Fruit fly (Drosophila melanogaster): ENCODE measurements around the gene CG9386.

CG9386 gene

DNA sequence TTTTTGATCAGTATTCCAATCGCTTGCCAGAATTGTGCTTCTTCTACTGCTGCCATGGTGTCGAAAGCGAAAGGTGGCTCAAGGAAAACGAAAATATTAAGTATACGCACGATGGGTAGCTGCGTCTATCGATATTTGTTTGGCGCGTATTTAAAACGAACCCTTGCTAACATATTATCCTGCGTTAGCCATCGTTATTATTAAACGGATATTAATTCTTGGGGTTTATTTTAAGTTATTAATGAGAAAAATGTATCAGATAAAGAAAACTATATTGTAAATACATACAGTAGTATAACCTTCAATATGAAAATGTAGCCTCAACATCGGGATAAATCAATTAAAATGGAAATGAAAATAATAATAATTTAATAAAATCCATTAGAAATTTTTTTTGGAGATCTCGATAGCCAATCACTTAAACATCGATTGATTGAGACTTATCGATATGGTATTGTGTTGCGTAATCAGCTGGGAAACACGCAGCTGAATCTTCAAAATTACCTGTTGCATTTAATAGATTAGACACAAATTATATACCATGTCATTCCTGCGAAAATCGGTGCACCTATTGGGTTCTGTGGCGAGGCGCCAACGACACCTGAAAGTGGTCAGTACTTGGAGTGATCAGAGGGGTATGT, at the start of gene CG9386, which contains the start of gene BckdhA:
Gene CG9386 (minus strand): TSS at position 75 of the 641 bp plus-strand sequence.
Gene BckdhA (plus strand): TSS at position 452 of the 641 bp plus-strand sequence.
- TF ChIP-seq psq (optimal IDR thresholded peaks at IDR 0.05) (no peak), ttk (optimal IDR thresholded peaks at IDR 0.05) (no peak), Myc (optimal IDR thresholded peaks at IDR 0.05) (no peak), Sin3A (optimal IDR thresholded peaks at IDR 0.05) (no peak), insv (optimal IDR thresholded peaks at IDR 0.05) (no peak), h (optimal IDR thresholded peaks at IDR 0.05) (no peak)

DNA sequence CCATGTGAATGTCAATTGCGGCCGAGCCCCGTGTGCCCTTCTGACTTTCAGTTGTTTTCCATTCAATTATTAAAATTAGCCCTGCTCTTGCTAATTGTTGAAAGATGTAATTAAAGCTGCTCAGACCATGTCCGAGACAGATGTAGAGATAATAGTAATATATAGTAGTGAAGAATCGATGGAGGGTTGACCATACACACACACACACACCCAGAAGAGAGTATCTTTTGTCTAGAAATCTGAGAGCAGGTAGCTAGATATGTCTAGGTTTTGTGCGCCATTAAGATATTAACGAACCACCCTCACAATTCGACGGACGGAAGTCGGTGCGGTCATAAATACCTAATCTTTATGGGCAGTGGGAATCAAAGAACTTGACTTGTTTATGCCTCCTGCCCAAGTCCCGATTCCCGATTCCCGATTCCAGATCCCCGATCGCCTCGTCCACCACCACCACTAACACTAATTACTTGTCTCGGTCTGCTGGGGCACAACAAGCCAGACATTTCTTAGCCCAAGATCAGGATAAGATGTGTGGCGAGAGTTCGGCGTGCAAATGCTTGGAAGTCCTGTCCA, 49.3 kb upstream of the CG9386 start:
- TF ChIP-seq ttk (optimal IDR thresholded peaks at IDR 0.05): no peak
- no peak for TF ChIP-seq insv (optimal IDR thresholded peaks at IDR 0.05)
- TF ChIP-seq psq (optimal IDR thresholded peaks at IDR 0.05): no peak
- TF ChIP-seq Myc (optimal IDR thresholded peaks at IDR 0.05): no peak
- no peak for TF ChIP-seq h (optimal IDR thresholded peaks at IDR 0.05)
- no peak for TF ChIP-seq Sin3A (optimal IDR thresholded peaks at IDR 0.05)

- TF ChIP-seq Sin3A (optimal IDR thresholded peaks at IDR 0.05) (no peak), h (optimal IDR thresholded peaks at IDR 0.05) (no peak), ttk (optimal IDR thresholded peaks at IDR 0.05) (no peak), psq (optimal IDR thresholded peaks at IDR 0.05) (no peak), insv (optimal IDR thresholded peaks at IDR 0.05) (no peak), Myc (optimal IDR thresholded peaks at IDR 0.05) (no peak)
Observed at dm6 chr3R:9603022-9603942, 48.1 kb upstream of the CG9386 start.

dm6 chr3R:9601949-9602348, 46.7 kb upstream of the CG9386 start:
- TF ChIP-seq psq (optimal IDR thresholded peaks at IDR 0.05) (no peak), Sin3A (optimal IDR thresholded peaks at IDR 0.05) (no peak), Myc (optimal IDR thresholded peaks at IDR 0.05) (no peak), ttk (optimal IDR thresholded peaks at IDR 0.05) (no peak), h (optimal IDR thresholded peaks at IDR 0.05) (no peak), insv (optimal IDR thresholded peaks at IDR 0.05) (no peak)

dm6 chr3R:9600558-9600959, 45.4 kb upstream of the CG9386 start:
- TF ChIP-seq Myc (optimal IDR thresholded peaks at IDR 0.05): no peak
- TF ChIP-seq Sin3A (optimal IDR thresholded peaks at IDR 0.05): no peak
- no peak for TF ChIP-seq insv (optimal IDR thresholded peaks at IDR 0.05)

- TF ChIP-seq insv (optimal IDR thresholded peaks at IDR 0.05): no peak
- TF ChIP-seq Myc (optimal IDR thresholded peaks at IDR 0.05): no peak
- no peak for TF ChIP-seq psq (optimal IDR thresholded peaks at IDR 0.05)
- no peak for TF ChIP-seq ttk (optimal IDR thresholded peaks at IDR 0.05)
- no peak for TF ChIP-seq Sin3A (optimal IDR thresholded peaks at IDR 0.05)
- no peak for TF ChIP-seq h (optimal IDR thresholded peaks at IDR 0.05)
Observed at dm6 chr3R:9598099-9598498, 42.9 kb upstream of the CG9386 start.

dm6 chr3R:9596615-9597014, 41.4 kb upstream of the CG9386 start:
- no peak for TF ChIP-seq insv (optimal IDR thresholded peaks at IDR 0.05)
- TF ChIP-seq psq (optimal IDR thresholded peaks at IDR 0.05): no peak
- no peak for TF ChIP-seq Myc (optimal IDR thresholded peaks at IDR 0.05)
- no peak for TF ChIP-seq h (optimal IDR thresholded peaks at IDR 0.05)
- no peak for TF ChIP-seq ttk (optimal IDR thresholded peaks at IDR 0.05)
- no peak for TF ChIP-seq Sin3A (optimal IDR thresholded peaks at IDR 0.05)

DNA sequence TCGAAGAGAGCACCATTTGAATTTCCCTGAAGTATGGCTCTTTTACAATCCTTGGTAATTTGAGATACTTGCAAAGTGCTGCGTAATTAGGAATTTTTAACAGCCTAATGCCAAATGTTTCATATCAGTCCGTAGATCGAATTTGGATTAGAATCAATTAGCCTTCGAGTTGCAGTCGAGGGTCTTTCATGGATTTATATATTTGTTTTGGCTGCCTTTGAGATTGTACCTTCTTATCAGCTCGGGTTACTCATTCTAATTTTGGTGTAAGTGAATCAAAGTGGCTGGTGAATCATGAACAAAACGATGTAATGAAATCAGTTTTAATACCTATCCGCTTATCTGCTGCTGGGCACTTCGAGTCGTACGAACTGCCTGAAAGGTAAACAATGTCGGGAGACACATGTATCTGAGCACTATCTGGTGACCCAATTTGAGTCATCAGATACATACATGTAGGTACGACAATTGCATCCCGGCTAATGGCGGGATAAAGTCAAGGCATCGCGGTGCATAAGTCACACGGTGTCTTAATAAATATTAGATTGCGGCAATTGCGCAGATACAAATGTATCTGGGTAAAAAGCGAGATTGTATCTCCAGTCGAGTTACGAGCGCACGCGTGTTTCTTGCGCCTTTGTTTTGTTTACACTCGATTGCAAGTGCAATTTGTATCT, 40.6 kb upstream of the CG9386 start:
- TF ChIP-seq Myc (optimal IDR thresholded peaks at IDR 0.05): no peak
- TF ChIP-seq h (optimal IDR thresholded peaks at IDR 0.05): no peak
- no peak for TF ChIP-seq insv (optimal IDR thresholded peaks at IDR 0.05)
- TF ChIP-seq ttk (optimal IDR thresholded peaks at IDR 0.05): no peak
- no peak for TF ChIP-seq Sin3A (optimal IDR thresholded peaks at IDR 0.05)
- TF ChIP-seq psq (optimal IDR thresholded peaks at IDR 0.05): no peak

DNA sequence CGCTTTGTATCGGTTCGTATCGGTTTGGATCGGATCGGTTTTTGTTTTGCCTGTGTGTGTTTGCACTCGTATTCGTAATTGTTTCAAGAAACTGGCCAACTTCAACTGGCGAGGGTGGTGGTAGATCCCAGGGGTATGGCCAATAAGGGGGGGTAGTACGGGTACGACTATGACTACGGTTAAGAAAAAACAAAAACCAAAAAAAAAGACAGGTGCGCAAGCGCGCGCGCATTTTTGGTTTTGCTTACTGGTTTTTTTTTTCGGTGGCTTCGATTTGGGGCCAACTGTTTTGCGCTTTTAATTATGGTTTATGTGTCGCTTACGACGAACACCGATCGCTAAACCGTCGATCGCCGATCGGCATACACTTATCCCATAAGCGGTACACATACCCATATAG, 39.6 kb upstream of the CG9386 start:
- no peak for TF ChIP-seq Sin3A (optimal IDR thresholded peaks at IDR 0.05)
- TF ChIP-seq Myc (optimal IDR thresholded peaks at IDR 0.05): no peak
- no peak for TF ChIP-seq h (optimal IDR thresholded peaks at IDR 0.05)
- TF ChIP-seq psq (optimal IDR thresholded peaks at IDR 0.05): no peak
- no peak for TF ChIP-seq ttk (optimal IDR thresholded peaks at IDR 0.05)
- TF ChIP-seq insv (optimal IDR thresholded peaks at IDR 0.05): no peak

dm6 chr3R:9594251-9594581, 39.0 kb upstream of the CG9386 start:
- no peak for TF ChIP-seq h (optimal IDR thresholded peaks at IDR 0.05)
- TF ChIP-seq psq (optimal IDR thresholded peaks at IDR 0.05): no peak
- TF ChIP-seq Myc (optimal IDR thresholded peaks at IDR 0.05): no peak
- no peak for TF ChIP-seq ttk (optimal IDR thresholded peaks at IDR 0.05)
- TF ChIP-seq insv (optimal IDR thresholded peaks at IDR 0.05): no peak
- no peak for TF ChIP-seq Sin3A (optimal IDR thresholded peaks at IDR 0.05)

- TF ChIP-seq h (optimal IDR thresholded peaks at IDR 0.05) (no peak), insv (optimal IDR thresholded peaks at IDR 0.05) (no peak), ttk (optimal IDR thresholded peaks at IDR 0.05) (no peak), Myc (optimal IDR thresholded peaks at IDR 0.05) (no peak), Sin3A (optimal IDR thresholded peaks at IDR 0.05) (no peak), psq (optimal IDR thresholded peaks at IDR 0.05) (no peak)
Observed at dm6 chr3R:9593408-9594250, 38.4 kb upstream of the CG9386 start.
